Worm (Caenorhabditis elegans): ENCODE measurements around the gene clec-222.

DNA sequence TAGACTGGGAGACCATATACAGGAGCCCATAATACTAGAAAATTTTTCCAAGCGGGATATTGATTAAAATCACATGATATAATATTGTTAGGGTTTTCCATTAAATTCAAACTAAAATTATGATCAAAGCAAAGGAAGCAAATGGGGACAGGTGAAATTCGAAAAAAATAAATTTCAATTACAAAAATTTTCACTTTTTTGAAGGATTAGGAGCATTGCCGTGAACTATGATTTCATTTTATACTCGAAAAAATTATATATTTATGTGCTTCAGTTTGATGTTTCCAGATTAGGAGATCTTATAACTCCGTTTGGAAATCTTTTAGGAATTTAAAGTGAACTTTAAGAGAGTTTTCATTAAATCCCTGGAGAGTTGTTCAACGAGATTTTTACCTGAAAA, 10.5 kb upstream of the clec-222 start, which contains the start of gene F07B10.7:
- TF ChIP-seq unc-55 (GFP tag; optimal IDR thresholded peaks at IDR 0.05) (no peak), ama-1 (optimal IDR thresholded peaks at IDR 0.05) (no peak), pha-4 (tag; optimal IDR thresholded peaks at IDR 0.05) (no peak), pqm-1 (tag; optimal IDR thresholded peaks at IDR 0.05) (no peak), fkh-10 (GFP tag; optimal IDR thresholded peaks at IDR 0.05) (no peak), elt-2 (tag; optimal IDR thresholded peaks at IDR 0.05) (no peak), K09A11.1 (tag; optimal IDR thresholded peaks at IDR 0.05; ENCODE audit: insufficient read depth) (no peak), C38D4.7 (GFP tag; optimal IDR thresholded peaks at IDR 0.05) (no peak), rnt-1 (tag; optimal IDR thresholded peaks at IDR 0.05) (no peak)

Measured in whole organism, late embryonic.